Worm (Caenorhabditis elegans): ENCODE data around the gene Y56A3A.28.
A peak's percentile ranks its signal among the peaks of the same experiment; 100 is the strongest.

Gene Y56A3A.28

DNA sequence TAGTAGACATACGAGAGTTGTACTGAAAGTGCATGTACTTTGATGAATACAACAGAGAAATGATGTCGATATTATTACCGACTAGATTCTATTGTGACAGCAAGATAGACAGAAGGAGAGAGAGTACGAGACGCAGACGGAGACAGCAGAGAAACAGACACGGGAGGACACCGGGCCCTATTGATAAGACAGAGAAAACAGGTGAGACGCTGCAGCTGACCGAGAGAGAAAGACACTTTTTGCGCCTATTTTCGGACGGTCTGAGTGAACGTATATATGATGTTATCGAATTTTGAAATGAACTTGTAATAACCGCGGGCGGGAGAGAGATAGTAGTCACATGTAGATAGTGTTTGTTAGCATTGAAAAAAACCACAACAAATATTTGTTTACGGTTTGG is 32.1 kb upstream of the Y56A3A.28 start (continued):
- TF ChIP-seq snpc-4 (tag; optimal IDR thresholded peaks at IDR 0.05), result no peak
- no peak for TF ChIP-seq dmd-4 (tag; optimal IDR thresholded peaks at IDR 0.05)
- no peak for TF ChIP-seq lin-11 (tag; optimal IDR thresholded peaks at IDR 0.05)
- no peak for TF ChIP-seq nhr-12 (tag; optimal IDR thresholded peaks at IDR 0.05)
- no peak for TF ChIP-seq peb-1 (tag; optimal IDR thresholded peaks at IDR 0.05)
- no peak for TF ChIP-seq zag-1 (tag; optimal IDR thresholded peaks at IDR 0.05)
- no peak for TF ChIP-seq ztf-11 (tag; optimal IDR thresholded peaks at IDR 0.05)
- TF ChIP-seq egl-27 (tag; optimal IDR thresholded peaks at IDR 0.05), result peak; percentile 41
- TF ChIP-seq unc-55 (GFP tag; optimal IDR thresholded peaks at IDR 0.05), result no peak
- no peak for TF ChIP-seq skn-1 (tag; optimal IDR thresholded peaks at IDR 0.05)
- peak; percentile 42 for TF ChIP-seq nhr-25 (tag; optimal IDR thresholded peaks at IDR 0.05)
- TF ChIP-seq ceh-16 (tag; optimal IDR thresholded peaks at IDR 0.05), result no peak
- TF ChIP-seq nhr-6 (tag; optimal IDR thresholded peaks at IDR 0.05), result no peak
- TF ChIP-seq fos-1 (tag; optimal IDR thresholded peaks at IDR 0.05), result peak; percentile 74
- peak; percentile 21 for TF ChIP-seq C34F6.9 (tag; optimal IDR thresholded peaks at IDR 0.05)
- peak; percentile 64 for TF ChIP-seq sma-3 (GFP tag; optimal IDR thresholded peaks at IDR 0.05)
- TF ChIP-seq blmp-1 (tag; optimal IDR thresholded peaks at IDR 0.05; ENCODE audit: insufficient read depth), result peak; percentile 51
- TF ChIP-seq elt-1 (tag; optimal IDR thresholded peaks at IDR 0.05), result no peak
- TF ChIP-seq ztf-1 (GFP tag; conservative IDR thresholded peaks at IDR 0.05), result no peak
- no peak for TF ChIP-seq elt-3 (tag; optimal IDR thresholded peaks at IDR 0.05)
- TF ChIP-seq unc-39 (tag; optimal IDR thresholded peaks at IDR 0.05), result no peak

ce11 chrIII:12002850-12003249 is 31.7 kb upstream of the Y56A3A.28 start, which contains the start of gene Y56A3A.33:
Gene Y56A3A.33, minus strand, starts transcription at chrIII:12002950.
- TF ChIP-seq zag-1 (tag; optimal IDR thresholded peaks at IDR 0.05), result no peak
- TF ChIP-seq mab-5 (tag; optimal IDR thresholded peaks at IDR 0.05), result no peak
- TF ChIP-seq ceh-82 (tag; optimal IDR thresholded peaks at IDR 0.05), result no peak
- TF ChIP-seq nhr-10 (tag; optimal IDR thresholded peaks at IDR 0.05), result no peak
- no peak for TF ChIP-seq nhr-25 (tag; optimal IDR thresholded peaks at IDR 0.05)
- TF ChIP-seq lsy-2 (tag; optimal IDR thresholded peaks at IDR 0.05), result no peak
- TF ChIP-seq ztf-4 (tag; optimal IDR thresholded peaks at IDR 0.05), result no peak
- no peak for TF ChIP-seq snpc-4 (tag; optimal IDR thresholded peaks at IDR 0.05)
- no peak for TF ChIP-seq ZK546.5 (tag; optimal IDR thresholded peaks at IDR 0.05)

DNA sequence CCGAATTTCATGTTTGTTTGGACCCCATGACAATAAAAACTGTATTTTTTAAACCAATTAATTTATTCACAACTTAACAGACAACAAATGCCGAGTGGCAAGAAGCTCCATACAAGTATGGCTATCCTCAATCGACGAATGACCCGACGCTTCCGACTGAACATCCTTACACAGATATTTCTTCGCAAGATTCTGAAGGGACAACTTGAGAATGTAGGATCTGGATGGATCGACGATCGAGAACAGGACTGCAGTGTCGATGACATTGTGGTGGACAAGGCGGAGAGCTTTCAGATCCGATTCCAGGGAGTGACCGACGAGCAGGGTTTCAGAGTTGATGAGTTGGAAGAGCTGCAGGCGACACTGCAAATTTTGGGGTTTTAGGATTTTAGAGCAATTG is 28.4 kb upstream of the Y56A3A.28 start:
- no peak for TF ChIP-seq R02D3.7 (tag; optimal IDR thresholded peaks at IDR 0.05)
- no peak for TF ChIP-seq aly-2 (tag; optimal IDR thresholded peaks at IDR 0.05)
- no peak for TF ChIP-seq egl-27 (tag; optimal IDR thresholded peaks at IDR 0.05)
- no peak for TF ChIP-seq mbf-1 (tag; optimal IDR thresholded peaks at IDR 0.05)
- TF ChIP-seq nhr-129 (tag; optimal IDR thresholded peaks at IDR 0.05), result no peak
- no peak for TF ChIP-seq sma-9 (GFP tag; optimal IDR thresholded peaks at IDR 0.05)
- TF ChIP-seq sma-9 (tag; optimal IDR thresholded peaks at IDR 0.05), result no peak

DNA sequence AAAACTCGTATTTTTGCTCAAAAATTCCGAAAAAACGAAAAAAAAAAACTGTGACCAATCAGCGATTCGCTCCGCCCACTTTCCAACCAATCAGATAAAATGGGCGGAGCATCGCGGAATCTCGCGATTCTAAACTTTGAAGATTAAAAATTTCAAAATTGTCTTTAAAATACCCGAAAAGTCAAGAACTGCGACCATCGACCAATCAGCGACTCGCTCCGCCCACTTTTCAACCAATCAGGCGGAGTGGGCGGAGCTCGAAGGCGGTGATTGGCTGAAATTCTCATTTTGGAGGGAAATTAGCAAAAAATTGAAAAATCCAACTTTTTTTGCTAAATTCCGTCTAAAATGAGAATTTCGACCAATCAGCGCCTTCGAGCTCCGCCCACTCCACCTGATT is 24.6 kb upstream of the Y56A3A.28 start:
- TF ChIP-seq skn-1 (tag; optimal IDR thresholded peaks at IDR 0.05) (no peak), lsy-2 (tag; optimal IDR thresholded peaks at IDR 0.05) (no peak), unc-55 (GFP tag; optimal IDR thresholded peaks at IDR 0.05) (no peak)

DNA sequence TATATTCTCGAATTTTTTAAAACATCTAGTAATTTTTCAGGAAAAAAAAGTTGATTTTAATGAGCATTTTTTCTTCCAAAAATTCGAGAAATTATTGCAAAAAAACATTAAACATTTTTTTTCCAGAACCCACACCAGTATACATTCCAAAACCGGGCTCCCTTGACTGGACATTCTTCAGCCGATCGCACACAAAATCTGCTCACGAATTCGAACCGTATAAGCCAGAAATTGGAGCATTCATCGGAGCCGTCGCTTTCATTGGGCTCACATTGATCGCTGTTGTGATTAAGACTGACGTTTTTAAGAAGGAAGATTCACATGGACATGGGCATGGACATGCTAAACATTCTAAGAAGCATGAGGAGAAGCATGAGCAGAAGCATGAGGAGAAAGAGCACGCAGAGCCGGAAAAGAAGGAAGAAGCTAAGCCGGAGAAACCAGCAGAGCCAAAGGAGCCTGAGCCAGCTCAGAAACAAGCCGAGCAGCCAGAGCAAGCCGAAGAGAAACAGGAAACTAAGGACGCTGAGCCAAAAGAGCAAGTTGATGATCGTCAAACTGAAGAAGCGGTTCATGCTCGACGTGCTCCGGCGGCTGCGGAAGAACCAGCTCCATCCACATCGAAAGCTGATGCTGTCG is 20.6 kb upstream of the Y56A3A.28 start:
- TF ChIP-seq unc-39 (tag; optimal IDR thresholded peaks at IDR 0.05) (no peak), F13H6.1 (tag; optimal IDR thresholded peaks at IDR 0.05) (no peak), crh-2 (tag; optimal IDR thresholded peaks at IDR 0.05) (no peak), sma-3 (GFP tag; optimal IDR thresholded peaks at IDR 0.05) (no peak), nhr-25 (tag; optimal IDR thresholded peaks at IDR 0.05) (no peak), sma-9 (GFP tag; optimal IDR thresholded peaks at IDR 0.05) (no peak), sma-9 (tag; optimal IDR thresholded peaks at IDR 0.05) (no peak), sem-4 (tag; optimal IDR thresholded peaks at IDR 0.05) (no peak)
